Fruit fly (Drosophila melanogaster) whole organism: ENCODE measurements around the gene Hk.

Experiments used
- Dll ChIP-seq: fragments of >200 bp; optimal IDR thresholded peaks from 2 replicates; lab custom pipeline; 2017
- psq ChIP-seq: fragments of >200 bp; optimal IDR thresholded peaks from 2 replicates; lab custom pipeline; 2017

dm6 chrX:10202595-10202994 lies 60.7 kb downstream of the Hk start:
- TF ChIP-seq psq (lab: Kevin White, UChicago) (no peak), Dll (lab: Kevin White, UChicago) (no peak)
